Worm (Caenorhabditis elegans): ENCODE results near the gene nex-3.

ce11 chrIII:4482986-4483385, 41.1 kb downstream of the nex-3 start:
- TF ChIP-seq snpc-4 (tag; optimal IDR thresholded peaks at IDR 0.05) (no peak), ztf-11 (tag; optimal IDR thresholded peaks at IDR 0.05) (no peak), nhr-237 (tag; optimal IDR thresholded peaks at IDR 0.05) (no peak), nhr-77 (tag; optimal IDR thresholded peaks at IDR 0.05) (no peak), dpl-1 (GFP tag; optimal IDR thresholded peaks at IDR 0.05) (no peak), blmp-1 (tag; optimal IDR thresholded peaks at IDR 0.05) (no peak), unc-130 (tag; optimal IDR thresholded peaks at IDR 0.05) (no peak), nhr-28 (tag; optimal IDR thresholded peaks at IDR 0.05) (no peak), ces-1 (GFP tag; optimal IDR thresholded peaks at IDR 0.05) (no peak)

All from whole organism, L1 larva.